Worm (Caenorhabditis elegans): Measurements from ENCODE around the gene Y39E4B.5.

The Y39E4B.5 gene

DNA sequence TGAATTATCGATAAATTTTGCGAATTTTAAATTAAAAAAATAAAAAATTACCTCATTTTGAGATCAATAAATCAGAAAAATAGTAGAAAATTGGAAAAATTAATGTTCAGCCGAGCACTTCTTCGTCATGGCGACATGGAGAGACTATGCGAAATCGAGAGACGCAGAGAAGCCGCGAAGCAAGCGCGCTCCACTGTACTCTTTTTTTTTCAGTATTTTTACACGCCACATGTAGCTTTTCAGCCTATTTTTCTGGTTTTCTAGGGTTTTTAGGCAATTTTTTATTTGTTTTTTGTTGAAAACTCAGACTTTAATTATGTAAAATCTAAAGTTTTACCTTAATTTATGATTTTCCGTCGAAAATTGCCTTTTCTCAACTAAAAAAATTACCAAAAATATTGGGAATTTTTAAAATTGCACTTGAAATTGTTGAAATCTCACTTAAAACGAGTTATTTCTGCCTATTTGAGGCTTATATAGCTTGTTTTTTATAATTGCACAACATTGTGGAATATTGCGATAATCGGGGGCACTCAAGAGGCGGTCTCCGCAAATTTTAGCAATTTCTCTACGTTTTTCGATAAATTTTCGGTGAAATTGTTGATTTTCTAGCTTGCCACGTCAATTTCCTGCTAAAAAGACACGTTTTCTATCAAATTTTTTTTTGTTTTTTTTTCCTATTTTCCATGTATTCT is 16.9 kb upstream of the Y39E4B.5 start, which contains the start of gene Y39E4B.10:
TSS of gene Y39E4B.10 (minus strand) at position 162 of the 695 bp plus-strand sequence.
- TF ChIP-seq nhr-102 (tag; optimal IDR thresholded peaks at IDR 0.05), result no peak
- no peak for TF ChIP-seq ceh-28 (tag; optimal IDR thresholded peaks at IDR 0.05)
- no peak for TF ChIP-seq mep-1 (tag; optimal IDR thresholded peaks at IDR 0.05)
- no peak for TF ChIP-seq duxl-1 (tag; optimal IDR thresholded peaks at IDR 0.05; ENCODE audit: poor library complexity)
- TF ChIP-seq F49E8.2 (tag; optimal IDR thresholded peaks at IDR 0.05; ENCODE audit: borderline replicate concordance), result no peak
- TF ChIP-seq daf-12 (tag; optimal IDR thresholded peaks at IDR 0.05), result no peak
- TF ChIP-seq daf-19 (GFP tag; conservative IDR thresholded peaks at IDR 0.05), result no peak
- TF ChIP-seq lir-3 (tag; optimal IDR thresholded peaks at IDR 0.05), result no peak
- TF ChIP-seq hlh-30 (tag; optimal IDR thresholded peaks at IDR 0.05; ENCODE audit: insufficient read depth), result peak; percentile 29
- TF ChIP-seq nhr-28 (tag; optimal IDR thresholded peaks at IDR 0.05), result peak; percentile 16
- TF ChIP-seq tra-1 (GFP tag; IDR thresholded peaks at IDR 0.05), result no peak
- TF ChIP-seq zag-1 (tag; optimal IDR thresholded peaks at IDR 0.05), result no peak
- no peak for TF ChIP-seq T26A8.4 (GFP tag; IDR thresholded peaks at IDR 0.05)
- no peak for TF ChIP-seq Y105C5A.15 (GFP tag; IDR thresholded peaks at IDR 0.05)
- no peak for TF ChIP-seq egl-43 (GFP tag; IDR thresholded peaks at IDR 0.05)
- TF ChIP-seq ZK337.2 (GFP tag; IDR thresholded peaks at IDR 0.05), result no peak
- TF ChIP-seq madf-9 (GFP tag; conservative IDR thresholded peaks at IDR 0.05), result no peak
- no peak for TF ChIP-seq set-16 (GFP tag; IDR thresholded peaks at IDR 0.05)
- no peak for TF ChIP-seq sdz-12 (GFP tag; optimal IDR thresholded peaks at IDR 0.05)
- no peak for TF ChIP-seq attf-4 (tag; optimal IDR thresholded peaks at IDR 0.05)
- TF ChIP-seq dpl-1 (GFP tag; optimal IDR thresholded peaks at IDR 0.05), result peak; percentile 55
- no peak for TF ChIP-seq jun-1 (tag; optimal IDR thresholded peaks at IDR 0.05)
- TF ChIP-seq F10B5.3 (tag; optimal IDR thresholded peaks at IDR 0.05), result no peak
- no peak for TF ChIP-seq D1046.2 (GFP tag; IDR thresholded peaks at IDR 0.05)
- peak in 1 of 2 experiments; percentile 72 for TF ChIP-seq unc-62 (GFP tag; optimal IDR thresholded peaks at IDR 0.05 in 1 of 2)
- no peak for TF ChIP-seq unc-62 (tag; optimal IDR thresholded peaks at IDR 0.05)
- TF ChIP-seq Y75B8A.6 (GFP tag; IDR thresholded peaks at IDR 0.05), result no peak
- TF ChIP-seq nhr-6 (tag; optimal IDR thresholded peaks at IDR 0.05), result no peak
- TF ChIP-seq ceh-20 (GFP tag; IDR thresholded peaks at IDR 0.05), result no peak
- TF ChIP-seq egl-27 (tag; optimal IDR thresholded peaks at IDR 0.05), result no peak
- TF ChIP-seq saeg-2 (GFP tag; IDR thresholded peaks at IDR 0.05), result no peak
- no peak for TF ChIP-seq ZK546.5 (tag; optimal IDR thresholded peaks at IDR 0.05)
- TF ChIP-seq Y5F2A.4 (GFP tag; optimal IDR thresholded peaks at IDR 0.05), result no peak
- no peak for TF ChIP-seq hif-1 (tag; optimal IDR thresholded peaks at IDR 0.05)
- no peak for TF ChIP-seq nhr-11 (tag; optimal IDR thresholded peaks at IDR 0.05)
- no peak for TF ChIP-seq R02D3.7 (tag; optimal IDR thresholded peaks at IDR 0.05)
- no peak for TF ChIP-seq nhr-25 (tag; optimal IDR thresholded peaks at IDR 0.05; ENCODE audit: borderline replicate concordance, insufficient read depth)
- TF ChIP-seq lin-15B (tag; optimal IDR thresholded peaks at IDR 0.05), result no peak
- peak; percentile 94 for TF ChIP-seq zip-2 (tag; optimal IDR thresholded peaks at IDR 0.05)
- no peak for TF ChIP-seq snpc-4 (tag; optimal IDR thresholded peaks at IDR 0.05)
- peak; percentile 17 for TF ChIP-seq dve-1 (tag; optimal IDR thresholded peaks at IDR 0.05; ENCODE audit: insufficient read depth)
- TF ChIP-seq lin-38 (GFP tag; IDR thresholded peaks at IDR 0.05), result peak; percentile 94
- no peak for TF ChIP-seq nhr-42 (GFP tag; IDR thresholded peaks at IDR 0.05)
- no peak for TF ChIP-seq nhr-76 (tag; optimal IDR thresholded peaks at IDR 0.05)
- TF ChIP-seq mes-2 (tag; optimal IDR thresholded peaks at IDR 0.05; ENCODE audit: poor library complexity, severe bottlenecking), result peak; percentile 56
- TF ChIP-seq ztf-11 (tag; optimal IDR thresholded peaks at IDR 0.05), result no peak
- TF ChIP-seq nhr-10 (tag; optimal IDR thresholded peaks at IDR 0.05), result no peak
- TF ChIP-seq Y48G9A.11 (GFP tag; IDR thresholded peaks at IDR 0.05), result no peak
- TF ChIP-seq lin-39 (tag; optimal IDR thresholded peaks at IDR 0.05), result no peak
- TF ChIP-seq skn-1 (tag; optimal IDR thresholded peaks at IDR 0.05), result no peak
- TF ChIP-seq spr-1 (tag; optimal IDR thresholded peaks at IDR 0.05), result no peak
